Fruit fly (Drosophila melanogaster): Measurements from ENCODE around the gene prc.
A peak's percentile ranks its signal among the peaks of the same experiment; 100 is the strongest.

prc gene

dm6 chr3L:11992960-11993359, 27.0 kb upstream of the prc start, which contains the start of gene viaf (continued):
- TF ChIP-seq Dll (GFP tag; IDR thresholded peaks at IDR 0.05; ENCODE audit: partially characterized antibody) (peak; percentile 91), H15 (GFP tag; IDR thresholded peaks at IDR 0.05) (peak; percentile 39; the same call in 1 of the 3 replicates), CG6854 (GFP tag; optimal IDR thresholded peaks at IDR 0.05) (no peak), CG17912 (GFP tag; optimal IDR thresholded peaks at IDR 0.05) (peak; percentile 42), CG4707 (GFP tag; optimal IDR thresholded peaks at IDR 0.05) (no peak), Doc2 (GFP tag; IDR thresholded peaks at IDR 0.05) (no peak), CG4617 (GFP tag; optimal IDR thresholded peaks at IDR 0.05; ENCODE audit: borderline replicate concordance) (peak; percentile 88), CG17385 (GFP tag; optimal IDR thresholded peaks at IDR 0.05) (no peak), CG18599 (GFP tag; optimal IDR thresholded peaks at IDR 0.05) (no peak), Gsc (GFP tag; IDR thresholded peaks at IDR 0.05) (no peak), Nf-YC (tag; optimal IDR thresholded peaks at IDR 0.05) (no peak), CG3163 (GFP tag; optimal IDR thresholded peaks at IDR 0.05) (no peak), C15 (GFP tag; IDR thresholded peaks at IDR 0.05) (no peak), Vsx1 (GFP tag; optimal IDR thresholded peaks at IDR 0.05) (no peak), CG7745 (tag; optimal IDR thresholded peaks at IDR 0.05) (no peak), NFAT (GFP tag; IDR thresholded peaks at IDR 0.05) (peak; percentile 64), Aef1 (GFP tag; IDR thresholded peaks at IDR 0.05) (peak; percentile 32; the same call in 1 of the 3 replicates), CG11695 (GFP tag; IDR thresholded peaks at IDR 0.05) (no peak), CG11723 (GFP tag; optimal IDR thresholded peaks at IDR 0.05) (no peak), Rfx (GFP tag; IDR thresholded peaks at IDR 0.05) (peak; percentile 77), Opbp (GFP tag; IDR thresholded peaks at IDR 0.05; ENCODE audit: partially characterized antibody) (peak; percentile 97), gsb (GFP tag; IDR thresholded peaks at IDR 0.05) (no peak), CG5245 (GFP tag; optimal IDR thresholded peaks at IDR 0.05) (peak; percentile 24), CG11504 (tag; optimal IDR thresholded peaks at IDR 0.05) (no peak), mirr (GFP tag; optimal IDR thresholded peaks at IDR 0.05) (no peak)

DNA sequence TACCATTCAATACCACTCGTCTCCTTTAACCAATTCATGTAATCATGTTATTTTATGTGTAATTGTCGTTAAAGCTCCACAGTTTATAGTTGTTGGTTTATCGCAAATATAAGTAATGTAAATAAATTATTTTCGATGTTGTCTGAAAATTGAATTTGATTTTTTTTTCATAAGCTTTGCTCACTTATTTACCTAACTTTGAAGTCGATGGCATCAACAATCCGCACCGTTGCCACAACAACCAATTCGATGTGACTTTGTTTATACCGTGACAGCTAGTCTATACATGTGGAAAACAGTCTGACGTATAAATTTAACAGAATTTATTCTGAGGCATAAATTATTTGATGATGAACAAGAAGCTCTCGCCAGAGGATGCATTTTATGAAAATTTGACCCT, 24.5 kb upstream of the prc start, which contains the start of gene CG6931:
Gene CG6931, plus strand, starts transcription at position 301 of the 400 bp plus-strand sequence.
- TF ChIP-seq gt (GFP tag; IDR thresholded peaks at IDR 0.05) (no peak), CG13624 (GFP tag; optimal IDR thresholded peaks at IDR 0.05) (no peak), CG15011 (GFP tag; optimal IDR thresholded peaks at IDR 0.05) (no peak), CG7987 (GFP tag; optimal IDR thresholded peaks at IDR 0.05) (no peak), otp (GFP tag; IDR thresholded peaks at IDR 0.05) (no peak), CG7556 (GFP tag; optimal IDR thresholded peaks at IDR 0.05) (no peak), crc (GFP tag; optimal IDR thresholded peaks at IDR 0.05) (no peak), CG17385 (GFP tag; optimal IDR thresholded peaks at IDR 0.05) (no peak), yki (optimal IDR thresholded peaks at IDR 0.05) (no peak), CG12071 (GFP tag; optimal IDR thresholded peaks at IDR 0.05) (no peak), hth (optimal IDR thresholded peaks at IDR 0.05) (no peak), ranshi (GFP tag; IDR thresholded peaks at IDR 0.05) (no peak), esg (GFP tag; conservative IDR thresholded peaks at IDR 0.05) (no peak), CG31388 (GFP tag; optimal IDR thresholded peaks at IDR 0.05) (no peak), CG2120 (GFP tag; optimal IDR thresholded peaks at IDR 0.05) (no peak), sug (tag; optimal IDR thresholded peaks at IDR 0.05) (no peak), Asciz (GFP tag; optimal IDR thresholded peaks at IDR 0.05) (no peak), slp2 (GFP tag; optimal IDR thresholded peaks at IDR 0.05) (no peak)

Measured in whole organism, embryonic.